Fruit fly (Drosophila melanogaster) whole organism: ENCODE results near the gene Nfs1.

Experiments used
- pan ChIP-seq: fragments of >200 bp; optimal IDR thresholded peaks from 2 replicates; lab custom pipeline; 2017
- psq ChIP-seq: fragments of >200 bp; optimal IDR thresholded peaks from 2 replicates; lab custom pipeline; 2017

dm6 chr2L:12005436-12006396, 6.3 kb downstream of the Nfs1 start:
- TF ChIP-seq pan (lab: Kevin White, UChicago) (no peak), psq (lab: Kevin White, UChicago) (no peak)
